Fruit fly (Drosophila melanogaster): ENCODE results near the gene ND-39.

ND-39 gene

DNA sequence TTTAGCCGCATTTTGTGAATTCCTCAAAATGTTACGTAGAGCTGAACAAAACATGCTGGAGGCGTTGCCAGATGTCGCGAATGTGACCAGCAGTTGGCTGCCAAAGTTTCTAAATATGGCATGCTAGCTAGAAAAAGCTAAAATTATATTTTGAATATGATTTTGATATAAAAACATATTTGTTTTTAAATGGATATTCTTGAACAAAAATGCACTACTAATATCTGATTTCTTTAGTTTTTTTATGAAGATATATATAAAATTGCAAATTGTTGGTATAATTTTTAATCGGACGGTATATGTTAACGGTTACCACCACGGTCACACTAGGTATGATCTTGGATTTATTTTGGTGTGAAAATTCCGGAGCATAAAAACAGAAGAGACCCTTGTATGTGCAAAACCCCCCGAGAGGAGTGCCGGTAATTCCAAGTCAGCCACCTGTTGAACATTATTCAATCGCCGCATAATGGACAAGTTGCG, 28.8 kb downstream of the ND-39 start, which contains the start of the genes mTerf3 and CG5104 (continued):
- TF ChIP-seq CG8632 (GFP tag; optimal IDR thresholded peaks at IDR 0.05), result no peak
- no peak for TF ChIP-seq CG6854 (GFP tag; optimal IDR thresholded peaks at IDR 0.05)
- TF ChIP-seq OdsH (GFP tag; optimal IDR thresholded peaks at IDR 0.05), result no peak
- no peak for TF ChIP-seq Ets96B (tag; optimal IDR thresholded peaks at IDR 0.05)
- no peak for TF ChIP-seq CG3919 (GFP tag; optimal IDR thresholded peaks at IDR 0.05)
- TF ChIP-seq CG8119 (GFP tag; IDR thresholded peaks at IDR 0.05), result no peak
- TF ChIP-seq Sox102F (GFP tag; optimal IDR thresholded peaks at IDR 0.05), result no peak
- TF ChIP-seq CG6792 (GFP tag; optimal IDR thresholded peaks at IDR 0.05), result no peak
- TF ChIP-seq svp (GFP tag), result peak; percentile 31
- TF ChIP-seq CG11902 (GFP tag; optimal IDR thresholded peaks at IDR 0.05), result no peak
- no peak for TF ChIP-seq Lpt (GFP tag; optimal IDR thresholded peaks at IDR 0.05)
- TF ChIP-seq ss (GFP tag; optimal IDR thresholded peaks at IDR 0.05), result no peak
- TF ChIP-seq CG9139 (GFP tag; optimal IDR thresholded peaks at IDR 0.05), result no peak
- peak; percentile 27 for TF ChIP-seq Smox (GFP tag; optimal IDR thresholded peaks at IDR 0.05)
- no peak for TF ChIP-seq Hr39 (GFP tag; optimal IDR thresholded peaks at IDR 0.05)
- no peak for TF ChIP-seq Hr38 (GFP tag; optimal IDR thresholded peaks at IDR 0.05)
- TF ChIP-seq Sox14 (GFP tag; optimal IDR thresholded peaks at IDR 0.05), result peak; percentile 23
- no peak for TF ChIP-seq CG6808 (GFP tag; optimal IDR thresholded peaks at IDR 0.05)
- no peak for TF ChIP-seq CG6163 (GFP tag; IDR thresholded peaks at IDR 0.05)
- TF ChIP-seq CG31627 (GFP tag; optimal IDR thresholded peaks at IDR 0.05), result peak; percentile 12
- TF ChIP-seq dsx (GFP tag; optimal IDR thresholded peaks at IDR 0.05; ENCODE audit: poor library complexity, severe bottlenecking), result no peak
- no peak for TF ChIP-seq salr (GFP tag; optimal IDR thresholded peaks at IDR 0.05)
- no peak for TF ChIP-seq dac (GFP tag; optimal IDR thresholded peaks at IDR 0.05)

DNA sequence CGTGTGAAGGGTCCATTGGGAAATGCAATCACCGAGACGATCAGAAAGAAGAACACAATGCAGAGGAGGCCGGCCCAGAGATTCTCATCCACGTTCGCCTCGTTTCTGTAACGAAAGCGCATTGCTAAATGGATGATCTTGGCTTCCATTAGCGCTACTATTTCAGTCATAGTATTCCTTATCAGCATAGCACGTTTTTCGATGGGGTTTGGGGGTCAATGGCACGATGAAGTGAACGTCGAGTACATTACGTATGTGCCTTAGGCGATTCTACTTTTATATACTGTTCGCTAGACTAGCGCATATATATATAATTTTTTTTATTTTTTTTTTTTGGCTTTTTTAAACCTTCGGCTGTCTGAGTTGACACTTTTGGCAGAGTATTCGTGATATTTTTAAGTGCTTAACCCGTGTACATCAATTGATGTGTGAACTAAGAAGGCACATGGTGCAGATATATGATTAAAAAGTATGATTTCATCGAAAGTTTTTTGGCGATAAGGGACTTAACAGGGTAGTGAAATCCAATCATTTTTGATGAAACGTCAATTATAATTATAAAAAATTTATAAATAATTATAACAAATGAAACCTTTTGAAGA, 32.6 kb downstream of the ND-39 start:
- TF ChIP-seq svp (GFP tag), result peak; percentile 60
- no peak for TF ChIP-seq topi (GFP tag; optimal IDR thresholded peaks at IDR 0.05)
- TF ChIP-seq CG11762 (GFP tag; optimal IDR thresholded peaks at IDR 0.05; ENCODE audit: insufficient read depth), result no peak
- peak; percentile 4 for TF ChIP-seq Eip78C (GFP tag)
- peak; percentile 35 for TF ChIP-seq vri (GFP tag; optimal IDR thresholded peaks at IDR 0.05)
- TF ChIP-seq Ets96B (tag; optimal IDR thresholded peaks at IDR 0.05), result no peak

DNA sequence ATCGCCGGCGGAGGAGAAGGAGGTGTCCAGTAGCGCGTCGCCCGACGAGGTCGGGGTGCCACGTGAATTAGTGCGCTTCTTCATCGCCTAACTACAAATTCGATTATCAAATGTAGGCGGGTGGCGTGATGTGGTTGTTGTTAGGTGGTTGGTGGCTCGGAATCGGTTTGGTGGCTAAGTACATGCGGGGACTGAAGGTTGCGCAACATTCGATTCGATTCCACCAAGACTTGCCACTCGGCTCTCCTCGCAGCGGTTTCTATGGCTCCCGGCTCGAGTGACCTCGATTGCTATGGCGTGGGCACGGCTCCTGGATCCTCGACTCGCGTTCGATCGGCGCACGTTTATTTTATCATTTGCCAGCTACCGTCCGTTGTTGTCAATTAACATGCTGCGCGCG, 33.9 kb downstream of the ND-39 start:
- TF ChIP-seq Sox14 (GFP tag; optimal IDR thresholded peaks at IDR 0.05), result no peak
- TF ChIP-seq OdsH (GFP tag; optimal IDR thresholded peaks at IDR 0.05), result no peak
- no peak for TF ChIP-seq lz (GFP tag; optimal IDR thresholded peaks at IDR 0.05)
- TF ChIP-seq CG32006 (GFP tag; optimal IDR thresholded peaks at IDR 0.05), result no peak
- no peak for TF ChIP-seq CG10669 (GFP tag; optimal IDR thresholded peaks at IDR 0.05)
- no peak for TF ChIP-seq Eip75B (GFP tag; optimal IDR thresholded peaks at IDR 0.05)
- TF ChIP-seq acj6 (GFP tag; optimal IDR thresholded peaks at IDR 0.05), result no peak
- TF ChIP-seq CG8319 (GFP tag; optimal IDR thresholded peaks at IDR 0.05), result no peak
- no peak for TF ChIP-seq dac (GFP tag; optimal IDR thresholded peaks at IDR 0.05)
- TF ChIP-seq Sox102F (GFP tag; optimal IDR thresholded peaks at IDR 0.05), result no peak
- TF ChIP-seq Blimp-1 (GFP tag; optimal IDR thresholded peaks at IDR 0.05), result no peak
- no peak for TF ChIP-seq Gug (GFP tag; IDR thresholded peaks at IDR 0.05)
- TF ChIP-seq CG15336 (GFP tag; IDR thresholded peaks at IDR 0.05), result no peak

dm6 chr3L:20526143-20526195, 34.1 kb downstream of the ND-39 start, which contains the start of gene Pss:
Pss (minus strand) TSS chr3L:20526174.
- TF ChIP-seq net (GFP tag; optimal IDR thresholded peaks at IDR 0.05), result no peak
- TF ChIP-seq CG11294 (GFP tag; IDR thresholded peaks at IDR 0.05), result no peak
- no peak for TF ChIP-seq Ets21C (GFP tag; optimal IDR thresholded peaks at IDR 0.05)
- no peak for TF ChIP-seq Eip93F (GFP tag; optimal IDR thresholded peaks at IDR 0.05)
- no peak for TF ChIP-seq CG6808 (GFP tag; optimal IDR thresholded peaks at IDR 0.05)
- TF ChIP-seq cyc (GFP tag; optimal IDR thresholded peaks at IDR 0.05), result no peak
- TF ChIP-seq CG15336 (GFP tag; IDR thresholded peaks at IDR 0.05), result no peak
- TF ChIP-seq CG10669 (GFP tag; optimal IDR thresholded peaks at IDR 0.05), result no peak
- no peak for TF ChIP-seq salr (GFP tag; optimal IDR thresholded peaks at IDR 0.05)
- no peak for TF ChIP-seq fd59A (GFP tag; optimal IDR thresholded peaks at IDR 0.05)
